Worm (Caenorhabditis elegans) whole organism, L4 larva: ENCODE measurements around the gene mksr-1.

ENCODE experiments used
- aha-1 ChIP-seq: fragments of 150-350 bp; peaks from one replicate; lab custom pipeline; 2014; ENCODE audit warnings: missing biosample characterization, missing genetic modification characterization
- ama-1 ChIP-seq: fragments of 150-350 bp; optimal IDR thresholded peaks from 2 replicates; lab custom pipeline; 2014; ENCODE audit warnings: inconsistent platforms, mixed read lengths
- arid-1 ChIP-seq: fragments of 200-800 bp; sonication (Bioruptor generic); conservative IDR thresholded peaks from 2 replicates; pipeline ENCODE4 v1.3.6; 2022; ENCODE audit warnings: missing genetic modification reagents, missing genetic modification characterization, missing compliant biosample characterization
- ceh-20 ChIP-seq: fragments of 200-800 bp; sonication (Bioruptor generic); IDR thresholded peaks from 2 replicates; pipeline ENCODE4 v1.3.6; 2022; ENCODE audit warnings: missing genetic modification reagents, missing genetic modification characterization, missing compliant biosample characterization
- ceh-32 ChIP-seq: sonication (generic microtip); optimal IDR thresholded peaks from 2 replicates; lab custom pipeline; 2016; ENCODE audit warnings: mild to moderate bottlenecking, missing genetic modification characterization, missing compliant biosample characterization; ENCODE audit not compliant: poor library complexity
- ceh-44 ChIP-seq: fragments of 200-800 bp; sonication (Bioruptor generic); IDR thresholded peaks from 2 replicates; pipeline ENCODE4 v1.3.6; 2022; ENCODE audit warnings: missing genetic modification reagents, missing genetic modification characterization, missing compliant biosample characterization
- daf-19 ChIP-seq: fragments of 200-800 bp; sonication (Bioruptor generic); conservative IDR thresholded peaks from 2 replicates; pipeline ENCODE4 v1.3.6; 2022; ENCODE audit warnings: missing genetic modification characterization, missing compliant biosample characterization
- dmd-8 ChIP-seq: fragments of 200-800 bp; sonication (Bioruptor generic); IDR thresholded peaks from 2 replicates; pipeline ENCODE4 v1.3.6; 2022; ENCODE audit warnings: missing genetic modification characterization, missing compliant biosample characterization
- dmd-9 ChIP-seq: fragments of 200-800 bp; sonication (Bioruptor generic); IDR thresholded peaks from 2 replicates; pipeline ENCODE4 v1.3.6; 2022; ENCODE audit warnings: missing genetic modification reagents, missing genetic modification characterization, missing compliant biosample characterization
- egl-43 ChIP-seq: fragments of 200-800 bp; sonication (Bioruptor generic); IDR thresholded peaks from 2 replicates; pipeline ENCODE4 v1.3.6; 2022; ENCODE audit warnings: missing genetic modification reagents, missing genetic modification characterization, missing compliant biosample characterization
- hlh-11 ChIP-seq: fragments of 200-800 bp; sonication (Bioruptor generic); optimal IDR thresholded peaks from 2 replicates; lab custom pipeline; 2018; ENCODE audit warnings: mild to moderate bottlenecking, missing genetic modification characterization, missing compliant biosample characterization
- lim-7 ChIP-seq: fragments of 200-800 bp; sonication (Bioruptor generic); IDR thresholded peaks from 2 replicates; pipeline ENCODE4 v1.3.6; 2022; ENCODE audit warnings: missing genetic modification characterization, missing compliant biosample characterization
- lin-1 ChIP-seq: fragments of 200-800 bp; sonication (Bioruptor generic); IDR thresholded peaks from 2 replicates; pipeline ENCODE4 v1.3.6; 2022; ENCODE audit warnings: missing genetic modification reagents, missing genetic modification characterization, missing compliant biosample characterization
- lsy-2 ChIP-seq, 2 experiments: fragments of 150-350 bp in 1 of 2; sonication (generic microtip) in 1 of 2; optimal IDR thresholded peaks; 2 replicates each; lab custom pipeline; 2014 to 2017; ENCODE audit warnings: missing biosample characterization in 2 of 2, missing genetic modification characterization in 2 of 2
- madf-5 ChIP-seq, 2 experiments: fragments of 200-800 bp; sonication (Bioruptor generic); IDR thresholded peaks; 2 replicates each; pipeline ENCODE4 v1.3.6; 2022; ENCODE audit warnings: missing compliant biosample characterization in 2 of 2, missing genetic modification characterization in 2 of 2
- mdt-29 ChIP-seq: fragments of 200-800 bp; sonication (Bioruptor generic); IDR thresholded peaks from 2 replicates; pipeline ENCODE4 v1.3.6; 2022; ENCODE audit warnings: missing genetic modification reagents, missing genetic modification characterization, missing compliant biosample characterization
- mep-1 ChIP-seq: fragments of 150-350 bp; sonication (generic microtip); optimal IDR thresholded peaks from 3 replicates; lab custom pipeline; 2014; ENCODE audit warnings: missing biosample characterization, missing genetic modification characterization
- mxl-2 ChIP-seq: fragments of 200-800 bp; sonication (Bioruptor generic); conservative IDR thresholded peaks from 2 replicates; pipeline ENCODE4 v1.3.6; 2022; ENCODE audit warnings: missing genetic modification reagents, missing genetic modification characterization, missing compliant biosample characterization
- nhr-102 ChIP-seq: sonication (generic microtip); optimal IDR thresholded peaks from 2 replicates; lab custom pipeline; 2016; ENCODE audit warnings: mild to moderate bottlenecking, missing genetic modification characterization, moderate library complexity, missing compliant biosample characterization
- nhr-25 ChIP-seq: sonication (generic microtip); optimal IDR thresholded peaks from 2 replicates; lab custom pipeline; 2017; ENCODE audit warnings: missing genetic modification characterization, mild to moderate bottlenecking, missing compliant biosample characterization, antibody characterized with exemption, moderate library complexity, borderline replicate concordance; ENCODE audit not compliant: insufficient read depth
- nhr-77 ChIP-seq: fragments of 150-350 bp; optimal IDR thresholded peaks from 2 replicates; lab custom pipeline; 2014; ENCODE audit warnings: missing biosample characterization, missing genetic modification characterization
- rbr-2 ChIP-seq: sonication (generic microtip); optimal IDR thresholded peaks from 2 replicates; lab custom pipeline; 2016; ENCODE audit warnings: missing genotype, missing genetic modification characterization, missing compliant biosample characterization
- tra-1 ChIP-seq: fragments of 200-800 bp; sonication (Bioruptor generic); IDR thresholded peaks from 2 replicates; pipeline ENCODE4 v1.3.6; 2022; ENCODE audit warnings: missing genetic modification reagents, missing genetic modification characterization, missing compliant biosample characterization
- unc-130 ChIP-seq: sonication (generic microtip); optimal IDR thresholded peaks from 2 replicates; lab custom pipeline; 2016; ENCODE audit warnings: missing genetic modification reagents, missing genetic modification characterization, missing compliant biosample characterization
- unc-62 ChIP-seq, 3 experiments: fragments of 150-350 bp in 1 of 3; sonication (generic microtip); optimal IDR thresholded peaks in 2 of 3; peaks in 1 of 3; 1 replicate in 1 of 3; 2 replicates in 2 of 3; lab custom pipeline; 2014 to 2017; ENCODE audit warnings: missing biosample characterization in 3 of 3, missing genetic modification characterization in 3 of 3, missing genetic modification reagents in 3 of 3, missing genotype in 1 of 3
- vab-7 ChIP-seq: fragments of 200-800 bp; sonication (Bioruptor generic); IDR thresholded peaks from 2 replicates; pipeline ENCODE4 v1.3.6; 2022; ENCODE audit warnings: missing genetic modification reagents, missing genetic modification characterization, missing compliant biosample characterization
- zag-1 ChIP-seq: fragments of 150-350 bp; optimal IDR thresholded peaks from 2 replicates; lab custom pipeline; 2014; ENCODE audit warnings: missing biosample characterization, missing genetic modification characterization

mksr-1 gene

ce11 chrX:1093154-1093553, 24.2 kb upstream of the mksr-1 start (continued):
- TF ChIP-seq nhr-25 (peak; percentile 46), zag-1 (tag; lab: Kevin White, UChicago) (no peak), nhr-77 (tag; lab: Kevin White, UChicago) (peak; percentile 95)

- TF ChIP-seq nhr-102 (tag; lab: Kevin White, UChicago) (peak; percentile 10), vab-7 (GFP tag; lab: Robert Waterston, UW) (no peak), dmd-8 (GFP tag; lab: Robert Waterston, UW) (0 out of 2 replicates have a peak, but pooled peaks have one; percentile 21), lim-7 (GFP tag; lab: Robert Waterston, UW) (0 out of 2 replicates have a peak, but pooled peaks have one; percentile 60), ceh-32 (tag; lab: Kevin White, UChicago) (no peak), rbr-2 (no peak), aha-1 (tag; lab: Kevin White, UChicago) (peak; percentile 75)
- TF ChIP-seq, all 104 proteins: peak for 4
Measured at ce11 chrX:1089676-1090075, 20.7 kb upstream of the mksr-1 start.

ce11 chrX:1089133-1089532, 20.2 kb upstream of the mksr-1 start:
- 0 out of 4 replicates have a peak, but pooled peaks of 1 of the 2 experiments have one; percentile 23 for TF ChIP-seq madf-5 (GFP tag; IDR thresholded peaks at IDR 0.05; lab: Robert Waterston, UW)
- TF ChIP-seq lim-7 (GFP tag; lab: Robert Waterston, UW) = 0 out of 2 replicates have a peak, but pooled peaks have one; percentile 41
- peak; percentile 48; the same call in 1 of the 2 replicates for TF ChIP-seq egl-43 (GFP tag; lab: Robert Waterston, UW)
- TF ChIP-seq lin-1 = no peak
- 0 out of 2 replicates have a peak, but pooled peaks have one; percentile 31 for TF ChIP-seq dmd-9
- TF ChIP-seq arid-1 = no peak
- TF ChIP-seq ceh-20 (GFP tag; lab: Robert Waterston, UW) = 0 out of 2 replicates have a peak, but pooled peaks have one; percentile 26
- 0 out of 2 replicates have a peak, but pooled peaks have one; percentile 30 for TF ChIP-seq ceh-44
- 0 out of 2 replicates have a peak, but pooled peaks have one; percentile 22 for TF ChIP-seq mxl-2 (GFP tag; lab: Robert Waterston, UW)
- no peak for TF ChIP-seq mdt-29 (GFP tag; lab: Robert Waterston, UW)
- no peak for TF ChIP-seq ama-1 (lab: Kevin White, UChicago)
- TF ChIP-seq aha-1 (tag; lab: Kevin White, UChicago) = peak; percentile 81

ce11 chrX:1088048-1088447, 19.1 kb upstream of the mksr-1 start, which contains the start of gene rei-2:
TSS of gene rei-2 (minus strand) at chrX:1088148.
- no peak for TF ChIP-seq daf-19 (GFP tag; lab: Robert Waterston, UW)
- TF ChIP-seq tra-1 (GFP tag; lab: Robert Waterston, UW) = no peak
- TF ChIP-seq unc-62 (GFP tag; optimal IDR thresholded peaks at IDR 0.05 in 1 of 2; lab: Kevin White, UChicago) = peak in 1 of 2 experiments; percentile 34
- TF ChIP-seq unc-62 (tag; optimal IDR thresholded peaks at IDR 0.05; lab: Kevin White, UChicago) = no peak
- TF ChIP-seq, all 104 proteins: peak for 1

- TF ChIP-seq lsy-2 (tag; optimal IDR thresholded peaks at IDR 0.05; lab: Kevin White, UChicago) (peak in 1 of 2 experiments; percentile 21), tra-1 (GFP tag; lab: Robert Waterston, UW) (no peak), mep-1 (tag; lab: Kevin White, UChicago) (peak; percentile 13), unc-62 (GFP tag; optimal IDR thresholded peaks at IDR 0.05 in 1 of 2; lab: Kevin White, UChicago) (peak in 1 of 2 experiments; percentile 10), unc-62 (tag; optimal IDR thresholded peaks at IDR 0.05; lab: Kevin White, UChicago) (no peak)
Measured at ce11 chrX:1086406-1086897, 17.5 kb upstream of the mksr-1 start.

- peak; percentile 6 for TF ChIP-seq aha-1 (tag; lab: Kevin White, UChicago)
- TF ChIP-seq unc-130 = no peak
- no peak for TF ChIP-seq lsy-2 (tag; optimal IDR thresholded peaks at IDR 0.05; lab: Kevin White, UChicago)
- TF ChIP-seq hlh-11 = no peak
- no peak for TF ChIP-seq mep-1 (tag; lab: Kevin White, UChicago)
- peak in 1 of 2 experiments; percentile 96 for TF ChIP-seq unc-62 (GFP tag; optimal IDR thresholded peaks at IDR 0.05 in 1 of 2; lab: Kevin White, UChicago)
- no peak for TF ChIP-seq unc-62 (tag; optimal IDR thresholded peaks at IDR 0.05; lab: Kevin White, UChicago)
Measured at ce11 chrX:1085000-1085399, 16.1 kb upstream of the mksr-1 start.
